Fruit fly (Drosophila melanogaster) whole organism, embryonic: Measurements from ENCODE around the gene cysu.

Source experiments
- Blimp-1 ChIP-seq: fragments of 200-800 bp; sonication (Bioruptor generic); optimal IDR thresholded peaks from 3 replicates; lab custom pipeline; 2018; ENCODE audit warnings: missing biosample characterization, missing genetic modification characterization, mild to moderate bottlenecking, moderate library complexity, missing genetic modification reagents
- Bteb2 ChIP-seq: fragments of 200-800 bp; sonication (Bioruptor generic); optimal IDR thresholded peaks from 2 replicates; lab custom pipeline; 2016; ENCODE audit warnings: missing biosample characterization, missing genetic modification characterization
- CG1024 ChIP-seq: fragments of 200-800 bp; sonication (Bioruptor generic); IDR thresholded peaks from 2 replicates; pipeline ENCODE4 v1.3.6; 2022; ENCODE audit warnings: missing biosample characterization, missing genetic modification characterization
- CG12104 ChIP-seq: fragments of 200-800 bp; sonication (Bioruptor generic); optimal IDR thresholded peaks from 3 replicates; lab custom pipeline; 2016; ENCODE audit warnings: missing biosample characterization, missing genetic modification characterization
- CG13624 ChIP-seq: fragments of 200-800 bp; sonication (Bioruptor generic); optimal IDR thresholded peaks from 2 replicates; lab custom pipeline; 2016; ENCODE audit warnings: missing biosample characterization, missing genetic modification characterization
- CG13775 ChIP-seq: fragments of 200-800 bp; sonication (Bioruptor generic); optimal IDR thresholded peaks from 3 replicates; lab custom pipeline; 2017; ENCODE audit warnings: missing biosample characterization, mild to moderate bottlenecking, missing genetic modification characterization
- CG14014 ChIP-seq: fragments of 200-800 bp; sonication (Bioruptor generic); IDR thresholded peaks from 2 replicates; pipeline ENCODE4 v1.3.6; 2022; ENCODE audit warnings: missing biosample characterization, missing genetic modification characterization
- CG15601 ChIP-seq: fragments of 200-800 bp; sonication (Bioruptor generic); optimal IDR thresholded peaks from 3 replicates; lab custom pipeline; 2019; ENCODE audit warnings: missing biosample characterization, mild to moderate bottlenecking, missing genetic modification characterization, moderate library complexity
- CG16815 ChIP-seq: fragments of 200-800 bp; sonication (Bioruptor generic); optimal IDR thresholded peaks from 3 replicates; lab custom pipeline; 2017; ENCODE audit warnings: missing biosample characterization, mild to moderate bottlenecking, missing genetic modification characterization
- CG17802 ChIP-seq: fragments of 200-800 bp; sonication (Bioruptor generic); optimal IDR thresholded peaks from 2 replicates; lab custom pipeline; 2018; ENCODE audit warnings: missing biosample characterization, mild to moderate bottlenecking, missing genetic modification characterization, moderate library complexity
- CG18011 ChIP-seq: fragments of 200-800 bp; sonication (Bioruptor generic); optimal IDR thresholded peaks from 2 replicates; lab custom pipeline; 2017; ENCODE audit warnings: missing biosample characterization, missing genetic modification characterization, mild to moderate bottlenecking, moderate library complexity, missing genotype
- CG2202 ChIP-seq: fragments of 200-800 bp; sonication (Bioruptor generic); optimal IDR thresholded peaks from 2 replicates; lab custom pipeline; 2018; ENCODE audit warnings: missing biosample characterization, mild to moderate bottlenecking, missing genetic modification characterization
- CG31365 ChIP-seq: fragments of 200-800 bp; sonication (Bioruptor generic); optimal IDR thresholded peaks from 2 replicates; lab custom pipeline; 2018; ENCODE audit warnings: missing biosample characterization, mild to moderate bottlenecking, missing genetic modification characterization
- CG31441 ChIP-seq: fragments of 200-800 bp; sonication (Bioruptor generic); IDR thresholded peaks from 2 replicates; pipeline ENCODE4 v1.3.6; 2022; ENCODE audit warnings: missing biosample characterization, missing genetic modification characterization
- CG32767 ChIP-seq: fragments of 200-800 bp; sonication (Bioruptor generic); IDR thresholded peaks from 2 replicates; pipeline ENCODE4 v1.3.6; 2022; ENCODE audit warnings: missing biosample characterization, missing genetic modification characterization
- CG4707 ChIP-seq: fragments of 200-800 bp; sonication (Bioruptor generic); optimal IDR thresholded peaks from 2 replicates; lab custom pipeline; 2018; ENCODE audit warnings: missing biosample characterization, mild to moderate bottlenecking, missing genetic modification characterization, moderate library complexity
- CG6689 ChIP-seq: fragments of 200-800 bp; sonication (Bioruptor generic); IDR thresholded peaks from 2 replicates; pipeline ENCODE4 v1.3.6; 2022; ENCODE audit warnings: missing biosample characterization, missing genetic modification characterization
- CG6765 ChIP-seq: fragments of 200-800 bp; sonication (Bioruptor generic); optimal IDR thresholded peaks from 3 replicates; lab custom pipeline; 2017; ENCODE audit warnings: missing biosample characterization, mild to moderate bottlenecking, missing genetic modification characterization
- CG9876 ChIP-seq: fragments of 200-800 bp; sonication (Bioruptor generic); optimal IDR thresholded peaks from 2 replicates; lab custom pipeline; 2016; ENCODE audit warnings: missing biosample characterization, missing genetic modification characterization
- CkIIα-i1 ChIP-seq: fragments of 200-800 bp; sonication (Bioruptor generic); IDR thresholded peaks from 2 replicates; pipeline ENCODE4 v1.3.6; 2022; ENCODE audit warnings: missing biosample characterization, missing genetic modification characterization
- CoRest ChIP-seq: fragments of 200-800 bp; sonication (Bioruptor generic); optimal IDR thresholded peaks from 3 replicates; lab custom pipeline; 2018; ENCODE audit warnings: missing biosample characterization, mild to moderate bottlenecking, missing genetic modification characterization, moderate library complexity
- Ets65A ChIP-seq: fragments of 200-800 bp; sonication (Bioruptor generic); peaks from one replicate; lab custom pipeline; 2016; ENCODE audit warnings: missing biosample characterization, missing genetic modification characterization
- Fer1 ChIP-seq: fragments of 200-800 bp; sonication (Bioruptor generic); optimal IDR thresholded peaks from 2 replicates; lab custom pipeline; 2017; ENCODE audit warnings: missing biosample characterization, mild to moderate bottlenecking, missing genetic modification characterization
- MESR4 ChIP-seq: fragments of 200-800 bp; sonication (Bioruptor generic); optimal IDR thresholded peaks from 2 replicates; lab custom pipeline; 2018; ENCODE audit warnings: missing biosample characterization, mild to moderate bottlenecking, missing genetic modification characterization, moderate library complexity
- Spps ChIP-seq: fragments of 200-800 bp; sonication (Bioruptor generic); optimal IDR thresholded peaks from 2 replicates; lab custom pipeline; 2018; ENCODE audit warnings: missing biosample characterization, mild to moderate bottlenecking, missing genetic modification characterization
- Vsx1 ChIP-seq: fragments of 200-800 bp; sonication (Bioruptor generic); optimal IDR thresholded peaks from 2 replicates; lab custom pipeline; 2017; ENCODE audit warnings: missing biosample characterization, mild to moderate bottlenecking, missing genetic modification characterization, missing genetic modification reagents
- ap ChIP-seq: fragments of 200-800 bp; sonication (Bioruptor generic); IDR thresholded peaks from 2 replicates; pipeline ENCODE4 v1.3.6; 2022; ENCODE audit warnings: missing biosample characterization, missing genetic modification characterization
- az2 ChIP-seq: fragments of 200-800 bp; sonication (Bioruptor generic); optimal IDR thresholded peaks from 3 replicates; lab custom pipeline; 2016; ENCODE audit warnings: missing biosample characterization, missing genetic modification characterization
- cad ChIP-seq: fragments of >200 bp; optimal IDR thresholded peaks from 2 replicates; lab custom pipeline; 2017; ENCODE audit warnings: missing biosample characterization, missing genetic modification characterization
- cato ChIP-seq: fragments of 200-800 bp; sonication (Bioruptor generic); optimal IDR thresholded peaks from 2 replicates; lab custom pipeline; 2016; ENCODE audit warnings: missing biosample characterization, missing genetic modification characterization, borderline replicate concordance
- crc ChIP-seq: fragments of 200-800 bp; sonication (Bioruptor generic); optimal IDR thresholded peaks from 2 replicates; lab custom pipeline; 2016; ENCODE audit warnings: missing biosample characterization, missing genetic modification characterization
- dan ChIP-seq: fragments of 200-800 bp; sonication (Bioruptor generic); IDR thresholded peaks from 2 replicates; pipeline ENCODE4 v1.3.6; 2022; ENCODE audit warnings: missing biosample characterization, missing genetic modification characterization
- disco-r ChIP-seq: fragments of 200-800 bp; sonication (Bioruptor generic); optimal IDR thresholded peaks from 2 replicates; lab custom pipeline; 2016; ENCODE audit warnings: missing biosample characterization, missing genetic modification characterization
- fd3F ChIP-seq: fragments of 200-800 bp; sonication (Bioruptor generic); optimal IDR thresholded peaks from 2 replicates; lab custom pipeline; 2018; ENCODE audit warnings: missing biosample characterization, mild to moderate bottlenecking, missing genetic modification characterization, moderate library complexity
- gcm ChIP-seq: fragments of 200-800 bp; sonication (Bioruptor generic); optimal IDR thresholded peaks from 2 replicates; lab custom pipeline; 2019; ENCODE audit warnings: missing biosample characterization, mild to moderate bottlenecking, missing genetic modification characterization, moderate library complexity
- gsb ChIP-seq: fragments of 200-800 bp; sonication (Bioruptor generic); IDR thresholded peaks from 2 replicates; pipeline ENCODE4 v1.3.6; 2022; ENCODE audit warnings: missing biosample characterization, missing genetic modification characterization
- gsb-n ChIP-seq: fragments of 200-800 bp; sonication (Bioruptor generic); optimal IDR thresholded peaks from 3 replicates; lab custom pipeline; 2018; ENCODE audit warnings: missing biosample characterization, mild to moderate bottlenecking, missing genetic modification characterization
- ken ChIP-seq: fragments of 200-800 bp; sonication (Bioruptor generic); IDR thresholded peaks from 3 replicates; pipeline ENCODE4 v1.3.6; 2022; ENCODE audit warnings: missing biosample characterization, missing genetic modification characterization
- klu ChIP-seq: fragments of 200-800 bp; sonication (Bioruptor generic); IDR thresholded peaks from 2 replicates; pipeline ENCODE4 v1.3.6; 2022; ENCODE audit warnings: missing biosample characterization, missing genetic modification characterization
- maf-S ChIP-seq: fragments of 200-800 bp; sonication (Bioruptor generic); optimal IDR thresholded peaks from 2 replicates; lab custom pipeline; 2016; ENCODE audit warnings: missing biosample characterization, missing genetic modification characterization
- odd ChIP-seq: fragments of 200-800 bp; sonication (Bioruptor generic); optimal IDR thresholded peaks from 2 replicates; lab custom pipeline; 2017; ENCODE audit warnings: missing biosample characterization, mild to moderate bottlenecking, missing genetic modification characterization
- pho ChIP-seq: fragments of 200-800 bp; sonication (Bioruptor generic); optimal IDR thresholded peaks from 2 replicates; lab custom pipeline; 2016; ENCODE audit warnings: missing biosample characterization, missing genetic modification characterization
- psq ChIP-seq: fragments of 200-800 bp; sonication (Bioruptor generic); optimal IDR thresholded peaks from 2 replicates; lab custom pipeline; 2017; ENCODE audit warnings: missing biosample characterization, missing genetic modification characterization
- schlank ChIP-seq: fragments of 200-800 bp; sonication (Bioruptor generic); optimal IDR thresholded peaks from 2 replicates; lab custom pipeline; 2018; ENCODE audit warnings: missing biosample characterization, mild to moderate bottlenecking, missing genetic modification characterization
- shn ChIP-seq: fragments of 200-800 bp; sonication (Bioruptor generic); optimal IDR thresholded peaks from 3 replicates; lab custom pipeline; 2016; ENCODE audit warnings: missing biosample characterization, missing genetic modification characterization
- sima ChIP-seq: fragments of 200-800 bp; sonication (Bioruptor generic); optimal IDR thresholded peaks from 2 replicates; lab custom pipeline; 2016; ENCODE audit warnings: missing biosample characterization, missing genetic modification characterization
- sisA ChIP-seq: fragments of 200-800 bp; sonication (Bioruptor generic); IDR thresholded peaks from 2 replicates; pipeline ENCODE4 v1.3.6; 2022; ENCODE audit warnings: missing biosample characterization, missing genetic modification characterization
- sr ChIP-seq: fragments of 200-800 bp; sonication (Bioruptor generic); IDR thresholded peaks from 3 replicates; pipeline ENCODE4 v1.3.6; 2022; ENCODE audit warnings: missing biosample characterization, missing genetic modification characterization
- trem ChIP-seq: fragments of 200-800 bp; optimal IDR thresholded peaks from 3 replicates; lab custom pipeline; 2019; ENCODE audit warnings: missing biosample characterization, mild to moderate bottlenecking, missing genetic modification characterization, moderate library complexity
- ttk ChIP-seq: fragments of 200-800 bp; sonication (Bioruptor generic); IDR thresholded peaks from 2 replicates; pipeline ENCODE4 v2.1.2; 2022; ENCODE audit warnings: missing biosample characterization, missing genetic modification characterization
- twi ChIP-seq: fragments of 200-800 bp; optimal IDR thresholded peaks from 2 replicates; lab custom pipeline; 2019; ENCODE audit warnings: missing biosample characterization, mild to moderate bottlenecking, missing genetic modification characterization, moderate library complexity

The cysu gene

dm6 chr3R:17391313-17391845, 34.2 kb upstream of the cysu start, which contains the start of the genes Brf and sds22 (continued):
- TF ChIP-seq odd (GFP tag; lab: Kevin White, UChicago): peak; percentile 88
- peak; percentile 62 for TF ChIP-seq sima
- TF ChIP-seq Fer1: peak; percentile 93
- peak; percentile 97 for TF ChIP-seq pho (GFP tag; lab: Kevin White, UChicago)
- TF ChIP-seq CG4707 (GFP tag; lab: Kevin White, UChicago): peak; percentile 54
- TF ChIP-seq CG6765 (GFP tag; lab: Kevin White, UChicago): peak; percentile 82
- TF ChIP-seq crc (GFP tag; lab: Kevin White, UChicago): peak; percentile 88
- peak; percentile 90 for TF ChIP-seq disco-r
- TF ChIP-seq MESR4 (GFP tag; lab: Kevin White, UChicago): peak; percentile 36
- TF ChIP-seq Spps (tag; lab: Kevin White, UChicago): peak; percentile 93
- peak; percentile 99 for TF ChIP-seq CG6689 (GFP tag; lab: Robert Waterston, UW)
- peak; percentile 96 for TF ChIP-seq CG13624 (GFP tag; lab: Kevin White, UChicago)
- peak; percentile 99 for TF ChIP-seq Ets65A (GFP tag; lab: Kevin White, UChicago)
- TF ChIP-seq ap (GFP tag; lab: Robert Waterston, UW): peak; percentile 73
- TF ChIP-seq CG16815 (GFP tag; lab: Kevin White, UChicago): peak; percentile 95
- peak; percentile 95 for TF ChIP-seq fd3F (GFP tag; lab: Kevin White, UChicago)
- TF ChIP-seq CG18011 (GFP tag; lab: Kevin White, UChicago): peak; percentile 84
- peak; percentile 92 for TF ChIP-seq CG32767 (GFP tag; lab: Robert Waterston, UW)
- TF ChIP-seq Vsx1: peak; percentile 80
- TF ChIP-seq psq (GFP tag; lab: Kevin White, UChicago): peak; percentile 85
- TF ChIP-seq maf-S (GFP tag; lab: Kevin White, UChicago): peak; percentile 96
- peak; percentile 97 for TF ChIP-seq sisA (GFP tag; lab: Robert Waterston, UW)
- peak; percentile 76 for TF ChIP-seq CG31365 (tag; lab: Kevin White, UChicago)
- TF ChIP-seq CG2202: peak; percentile 88
- TF ChIP-seq gsb (GFP tag; lab: Robert Waterston, UW): peak; percentile 75
- TF ChIP-seq CG15601: peak; percentile 98
- TF ChIP-seq cato (GFP tag; lab: Kevin White, UChicago): peak; percentile 89
- no peak for TF ChIP-seq cad (GFP tag; lab: Kevin White, UChicago)
- TF ChIP-seq CG31441 (GFP tag; lab: Robert Waterston, UW): peak; percentile 94
- peak; percentile 94 for TF ChIP-seq Bteb2
- TF ChIP-seq sr (GFP tag; lab: Robert Waterston, UW): peak; percentile 48; the same call in 2 of the 3 replicates
- TF ChIP-seq ken (GFP tag; lab: Robert Waterston, UW): peak; percentile 93
- TF ChIP-seq CG17802 (tag; lab: Kevin White, UChicago): peak; percentile 81
- peak; percentile 94 for TF ChIP-seq trem
- TF ChIP-seq ttk (GFP tag; lab: Robert Waterston, UW): peak; percentile 94
- peak; percentile 96 for TF ChIP-seq az2 (GFP tag; lab: Kevin White, UChicago)
- peak; percentile 94 for TF ChIP-seq CG12104 (GFP tag; lab: Kevin White, UChicago)
- peak; percentile 86 for TF ChIP-seq CG1024 (GFP tag; lab: Robert Waterston, UW)
- TF ChIP-seq CoRest (tag; lab: Kevin White, UChicago): peak; percentile 98
- TF ChIP-seq schlank (tag; lab: Kevin White, UChicago): peak; percentile 90
- peak; percentile 86 for TF ChIP-seq dan (GFP tag; lab: Robert Waterston, UW)
- peak; percentile 96 for TF ChIP-seq CG13775
- TF ChIP-seq Blimp-1 (GFP tag; lab: Kevin White, UChicago): peak; percentile 91
- peak; percentile 93 for TF ChIP-seq CG14014
- no peak for TF ChIP-seq CkIIα-i1
- peak; percentile 94 for TF ChIP-seq shn (GFP tag; lab: Kevin White, UChicago)
- TF ChIP-seq gsb-n (tag; lab: Kevin White, UChicago): peak; percentile 93
- TF ChIP-seq twi (tag; lab: Kevin White, UChicago): peak; percentile 94
- TF ChIP-seq gcm (GFP tag; lab: Kevin White, UChicago): peak; percentile 90
- peak; percentile 94 for TF ChIP-seq klu (GFP tag; lab: Robert Waterston, UW)
- peak; percentile 87 for TF ChIP-seq CG9876 (GFP tag; lab: Kevin White, UChicago)
